Worm (Caenorhabditis elegans): ENCODE measurements around the gene fbxb-16.

DNA sequence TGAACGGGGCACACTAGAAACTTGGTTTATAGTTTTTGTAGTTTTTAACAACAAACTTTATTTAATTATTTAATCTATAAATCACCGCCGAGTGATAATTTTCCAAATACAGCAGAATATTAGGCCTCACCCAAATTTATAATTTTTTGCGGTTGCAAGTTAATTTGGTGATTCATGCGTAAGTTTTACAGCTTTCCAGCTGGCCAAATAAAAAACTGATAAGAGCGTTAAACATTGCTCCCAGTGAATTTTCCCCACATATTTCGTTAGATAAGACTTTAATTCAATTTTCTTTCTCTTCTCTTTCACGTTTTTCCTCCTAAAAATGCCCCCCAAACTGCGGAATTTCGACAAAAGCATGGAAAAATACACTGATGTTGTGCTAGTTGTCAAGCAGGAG, 50.2 kb downstream of the fbxb-16 start, which contains the start of gene bath-47:
- TF ChIP-seq elt-2 (tag; optimal IDR thresholded peaks at IDR 0.05) (no peak), unc-42 (tag; optimal IDR thresholded peaks at IDR 0.05) (no peak), T23F11.4 (GFP tag; optimal IDR thresholded peaks at IDR 0.05) (no peak), pha-4 (tag; optimal IDR thresholded peaks at IDR 0.05) (no peak), tbx-7 (tag; optimal IDR thresholded peaks at IDR 0.05) (no peak), fax-1 (tag; optimal IDR thresholded peaks at IDR 0.05) (no peak), zip-5 (tag; optimal IDR thresholded peaks at IDR 0.05) (no peak), unc-3 (GFP tag; conservative IDR thresholded peaks at IDR 0.05) (no peak), unc-3 (tag; optimal IDR thresholded peaks at IDR 0.05) (no peak)
